Fruit fly (Drosophila melanogaster): ENCODE measurements around the gene CG10646.

Gene CG10646

dm6 chr3L:12482917-12483316 is 20.8 kb downstream of the CG10646 start (continued):
- TF ChIP-seq phol (tag; optimal IDR thresholded peaks at IDR 0.05) (peak; percentile 86), CG7786 (GFP tag; optimal IDR thresholded peaks at IDR 0.05) (peak; percentile 1), CG12155 (GFP tag; optimal IDR thresholded peaks at IDR 0.05) (peak; percentile 16), CG17361 (GFP tag; IDR thresholded peaks at IDR 0.05) (peak; percentile 88), NfI (GFP tag; optimal IDR thresholded peaks at IDR 0.05) (peak; percentile 63), CG7372 (GFP tag; IDR thresholded peaks at IDR 0.05) (peak; percentile 41), CG4404 (GFP tag; IDR thresholded peaks at IDR 0.05) (peak; percentile 33; the same call in 1 of the 2 replicates), CG8089 (GFP tag; optimal IDR thresholded peaks at IDR 0.05) (peak; percentile 32), fru (optimal IDR thresholded peaks at IDR 0.05) (no peak), repo (GFP tag; optimal IDR thresholded peaks at IDR 0.05) (peak; percentile 17), Usf (GFP tag; optimal IDR thresholded peaks at IDR 0.05) (no peak), vnd (GFP tag; IDR thresholded peaks at IDR 0.05; ENCODE audit: partially characterized antibody) (no peak), CTCF (GFP tag; optimal IDR thresholded peaks at IDR 0.05) (no peak), CG5953 (GFP tag; IDR thresholded peaks at IDR 0.05) (no peak), tgo (GFP tag; IDR thresholded peaks at IDR 0.05) (peak; percentile 80), Mes4 (GFP tag; optimal IDR thresholded peaks at IDR 0.05) (peak; percentile 59), CG17802 (tag; optimal IDR thresholded peaks at IDR 0.05) (no peak), CG30020 (tag; optimal IDR thresholded peaks at IDR 0.05) (no peak), Nf-YA (GFP tag; IDR thresholded peaks at IDR 0.05) (no peak), CG11695 (GFP tag; IDR thresholded peaks at IDR 0.05) (peak; percentile 81), caup (GFP tag; optimal IDR thresholded peaks at IDR 0.05; ENCODE audit: severe bottlenecking) (peak; percentile 56), nerfin-2 (GFP tag; IDR thresholded peaks at IDR 0.05; ENCODE audit: partially characterized antibody) (no peak), CG9437 (GFP tag; optimal IDR thresholded peaks at IDR 0.05) (peak; percentile 78), CG2129 (GFP tag; IDR thresholded peaks at IDR 0.05; ENCODE audit: partially characterized antibody) (no peak), Dbx (GFP tag; IDR thresholded peaks at IDR 0.05) (peak; percentile 57; the same call in 1 of the 3 replicates), CG12391 (tag; optimal IDR thresholded peaks at IDR 0.05) (peak; percentile 81), mld (GFP tag; IDR thresholded peaks at IDR 0.05; ENCODE audit: partially characterized antibody) (no peak), Doc2 (GFP tag; IDR thresholded peaks at IDR 0.05) (no peak), Ssrp (tag; optimal IDR thresholded peaks at IDR 0.05) (peak; percentile 75), bowl (GFP tag; IDR thresholded peaks at IDR 0.05) (no peak), CG8290 (GFP tag; optimal IDR thresholded peaks at IDR 0.05) (no peak), CG8290 (tag; optimal IDR thresholded peaks at IDR 0.05) (no peak), CG13287 (GFP tag; IDR thresholded peaks at IDR 0.05; ENCODE audit: partially characterized antibody) (no peak), dan (GFP tag; IDR thresholded peaks at IDR 0.05) (no peak), CG4820 (GFP tag; optimal IDR thresholded peaks at IDR 0.05) (peak; percentile 67), Oli (tag; optimal IDR thresholded peaks at IDR 0.05) (peak; percentile 84), trem (tag; optimal IDR thresholded peaks at IDR 0.05) (peak; percentile 50), GATAe (GFP tag; conservative IDR thresholded peaks at IDR 0.05) (0 out of 2 replicates have a peak, but pooled peaks have one; percentile 9), nmo (GFP tag; optimal IDR thresholded peaks at IDR 0.05) (peak; percentile 88), HLH3B (GFP tag; IDR thresholded peaks at IDR 0.05) (peak; percentile 50), CG11398 (GFP tag; optimal IDR thresholded peaks at IDR 0.05) (no peak), Nf-YB (GFP tag; optimal IDR thresholded peaks at IDR 0.05) (peak; percentile 63), ttk (GFP tag; IDR thresholded peaks at IDR 0.05) (peak; percentile 59), trh (GFP tag; optimal IDR thresholded peaks at IDR 0.05) (peak; percentile 62), CG11696 (GFP tag; IDR thresholded peaks at IDR 0.05) (peak; percentile 52; the same call in 1 of the 2 replicates), Abd-B (GFP tag; optimal IDR thresholded peaks at IDR 0.05) (peak; percentile 56), CG18599 (GFP tag; optimal IDR thresholded peaks at IDR 0.05) (peak; percentile 39), Opbp (GFP tag; IDR thresholded peaks at IDR 0.05; ENCODE audit: partially characterized antibody) (no peak), CG31365 (tag; optimal IDR thresholded peaks at IDR 0.05) (no peak), CG5245 (GFP tag; optimal IDR thresholded peaks at IDR 0.05) (peak; percentile 36), bbx (GFP tag; IDR thresholded peaks at IDR 0.05; ENCODE audit: partially characterized antibody) (no peak), pho (GFP tag; optimal IDR thresholded peaks at IDR 0.05) (no peak)
